Worm (Caenorhabditis elegans): ENCODE results near the gene F48A11.4.

ce11 chrII:194458-194857 is 22.0 kb downstream of the F48A11.4 start, which contains the start of gene abu-11:
- TF ChIP-seq dao-5 (tag; optimal IDR thresholded peaks at IDR 0.05) (no peak), him-1 (tag; optimal IDR thresholded peaks at IDR 0.05) (no peak)

All from whole organism, L4/young adult.